Fruit fly (Drosophila melanogaster) whole organism, adult: ENCODE data around the gene CG5181.

Experiments used
- CG11617 ChIP-seq: fragments of 200-800 bp; sonication (Bioruptor generic); optimal IDR thresholded peaks from 2 replicates; lab custom pipeline; 2017; ENCODE audit warnings: mild to moderate bottlenecking, missing biosample characterization, missing genetic modification reagents, missing genetic modification characterization
- CG14711 ChIP-seq: fragments of 200-800 bp; sonication (Bioruptor generic); optimal IDR thresholded peaks from 2 replicates; lab custom pipeline; 2018; ENCODE audit warnings: missing biosample characterization, mild to moderate bottlenecking, missing genetic modification characterization, moderate library complexity
- CG1620 ChIP-seq: fragments of 200-800 bp; sonication (Bioruptor generic); optimal IDR thresholded peaks from 2 replicates; lab custom pipeline; 2016; ENCODE audit warnings: missing biosample characterization, missing genetic modification characterization
- CG7045 ChIP-seq: fragments of 200-800 bp; sonication (Bioruptor generic); optimal IDR thresholded peaks from 2 replicates; lab custom pipeline; 2017; ENCODE audit warnings: missing biosample characterization, mild to moderate bottlenecking, missing genetic modification characterization
- Clk ChIP-seq: fragments of 200-800 bp; sonication (Bioruptor generic); optimal IDR thresholded peaks from 2 replicates; lab custom pipeline; 2017; ENCODE audit warnings: missing biosample characterization, missing genetic modification characterization
- Crg-1 ChIP-seq: fragments of 200-800 bp; sonication (Bioruptor generic); optimal IDR thresholded peaks from 2 replicates; lab custom pipeline; 2016; ENCODE audit warnings: missing biosample characterization, missing genetic modification characterization
- Mnt ChIP-seq: fragments of 200-800 bp; sonication (Bioruptor generic); optimal IDR thresholded peaks from 2 replicates; lab custom pipeline; 2016; ENCODE audit warnings: missing biosample characterization, mild to moderate bottlenecking, missing genetic modification characterization
- bab1 ChIP-seq: fragments of 200-800 bp; sonication (Bioruptor generic); optimal IDR thresholded peaks from 3 replicates; lab custom pipeline; 2019; ENCODE audit warnings: missing biosample characterization, mild to moderate bottlenecking, missing genetic modification characterization, moderate library complexity
- kay ChIP-seq: fragments of 200-800 bp; sonication (Bioruptor generic); peaks from one replicate; lab custom pipeline; 2016; ENCODE audit warnings: missing biosample characterization, missing genetic modification characterization, borderline replicate concordance
- ovo ChIP-seq: fragments of 200-800 bp; sonication (Bioruptor generic); optimal IDR thresholded peaks from 2 replicates; lab custom pipeline; 2016; ENCODE audit warnings: missing biosample characterization, missing genetic modification characterization
- pad ChIP-seq: fragments of 200-800 bp; sonication (Bioruptor generic); optimal IDR thresholded peaks from 3 replicates; lab custom pipeline; 2017; ENCODE audit warnings: missing biosample characterization, missing genetic modification characterization, mild to moderate bottlenecking, moderate library complexity, missing genetic modification reagents
- toe ChIP-seq: fragments of 200-800 bp; sonication (Bioruptor generic); optimal IDR thresholded peaks from 2 replicates; lab custom pipeline; 2016; ENCODE audit warnings: missing biosample characterization, missing genetic modification characterization

dm6 chr2L:7397746-7398145 is 11.9 kb downstream of the CG5181 start:
- TF ChIP-seq kay (GFP tag; lab: Kevin White, UChicago) (no peak), toe (GFP tag; lab: Kevin White, UChicago) (no peak), CG7045 (no peak), CG1620 (no peak), Mnt (GFP tag; lab: Kevin White, UChicago) (no peak), CG14711 (tag; lab: Kevin White, UChicago) (no peak), pad (GFP tag; lab: Kevin White, UChicago) (no peak), Clk (GFP tag; lab: Kevin White, UChicago) (no peak), bab1 (no peak), ovo (GFP tag; lab: Kevin White, UChicago) (no peak), Crg-1 (GFP tag; lab: Kevin White, UChicago) (no peak), CG11617 (GFP tag; lab: Kevin White, UChicago) (no peak)
